Fruit fly (Drosophila melanogaster) S2 (cell line): Measurements from ENCODE around the gene CG42397.

ENCODE experiments used
- CG8478 ChIP-seq: fragments of >200 bp; optimal IDR thresholded peaks from 2 replicates; lab custom pipeline; 2018
- CTCF ChIP-seq, 2 experiments: fragments of >200 bp; optimal IDR thresholded peaks; 2 replicates each; lab custom pipeline; 2018

- TF ChIP-seq CTCF (optimal IDR thresholded peaks at IDR 0.05; lab: Kevin White, UChicago) = peak; percentile 73 to 74
- no peak for TF ChIP-seq CG8478 (lab: Kevin White, UChicago)
Observed at dm6 chr3L:12021903-12022302, 48.3 kb upstream of the CG42397 start.
